Fruit fly (Drosophila melanogaster) whole organism, pupa: ENCODE measurements around the gene CG32572.

Experiments
- CG10348 ChIP-seq: fragments of 200-800 bp; sonication (Bioruptor generic); IDR thresholded peaks from 2 replicates; pipeline ENCODE4 v1.3.6; 2022; ENCODE audit warnings: missing biosample characterization, missing genetic modification characterization
- CG17806 ChIP-seq: fragments of 200-800 bp; sonication (Bioruptor generic); optimal IDR thresholded peaks from 2 replicates; lab custom pipeline; 2018; ENCODE audit warnings: missing biosample characterization, mild to moderate bottlenecking, missing genetic modification characterization, moderate library complexity
- CG32121 ChIP-seq: fragments of 200-800 bp; sonication (Bioruptor generic); IDR thresholded peaks from 2 replicates; pipeline ENCODE4 v1.3.6; 2022; ENCODE audit warnings: missing biosample characterization, missing genetic modification characterization
- CG8159 ChIP-seq: fragments of 200-800 bp; sonication (Bioruptor generic); optimal IDR thresholded peaks from 3 replicates; lab custom pipeline; 2018; ENCODE audit warnings: missing biosample characterization, mild to moderate bottlenecking, missing genetic modification characterization, moderate library complexity
- CG8301 ChIP-seq: fragments of 200-800 bp; sonication (Bioruptor generic); optimal IDR thresholded peaks from 2 replicates; lab custom pipeline; 2018; ENCODE audit warnings: missing biosample characterization, mild to moderate bottlenecking, missing genetic modification characterization
- CG9948 ChIP-seq: fragments of 200-800 bp; sonication (Bioruptor generic); optimal IDR thresholded peaks from 2 replicates; lab custom pipeline; 2018; ENCODE audit warnings: missing biosample characterization, mild to moderate bottlenecking, missing genetic modification characterization, moderate library complexity
- EcR ChIP-seq: fragments of 200-800 bp; sonication (Bioruptor generic); optimal IDR thresholded peaks from 3 replicates; lab custom pipeline; 2019; ENCODE audit warnings: missing biosample characterization, missing genetic modification characterization, mild to moderate bottlenecking, moderate library complexity, missing genetic modification reagents
- Pif1B ChIP-seq: fragments of 200-800 bp; sonication (Bioruptor generic); optimal IDR thresholded peaks from 3 replicates; lab custom pipeline; 2016; ENCODE audit warnings: missing biosample characterization, missing genetic modification characterization
- Snoo ChIP-seq: fragments of 200-800 bp; sonication (Bioruptor generic); optimal IDR thresholded peaks from 3 replicates; lab custom pipeline; 2017; ENCODE audit warnings: missing biosample characterization, mild to moderate bottlenecking, missing genetic modification characterization, inconsistent platforms
- fd96Ca ChIP-seq: fragments of 200-800 bp; sonication (Bioruptor generic); IDR thresholded peaks from 3 replicates; pipeline ENCODE4 v1.3.6; 2022; ENCODE audit warnings: missing biosample characterization, missing genetic modification characterization
- rn ChIP-seq: fragments of 200-800 bp; sonication (Bioruptor generic); IDR thresholded peaks from 2 replicates; pipeline ENCODE4 v1.3.6; 2022; ENCODE audit warnings: missing biosample characterization, missing genetic modification characterization

- peak; percentile 19; the same call in 1 of the 2 replicates for TF ChIP-seq CG10348 (GFP tag; lab: Robert Waterston, UW)
- TF ChIP-seq EcR (GFP tag; lab: Kevin White, UChicago): no peak
- TF ChIP-seq CG8159 (tag; lab: Kevin White, UChicago): peak; percentile 62
- TF ChIP-seq rn: peak; percentile 66
- TF ChIP-seq CG8301: peak; percentile 79
- peak; percentile 62 for TF ChIP-seq CG17806 (tag; lab: Kevin White, UChicago)
- TF ChIP-seq Snoo (tag; lab: Kevin White, UChicago): peak; percentile 48
- peak; percentile 90 for TF ChIP-seq CG32121 (GFP tag; lab: Robert Waterston, UW)
- TF ChIP-seq Pif1B (GFP tag; lab: Kevin White, UChicago): peak; percentile 65
- peak; percentile 90 for TF ChIP-seq fd96Ca
- TF ChIP-seq CG9948 (tag; lab: Kevin White, UChicago): peak; percentile 61
Measured at dm6 chrX:16691440-16691839, 29.5 kb upstream of the CG32572 start.
